Worm (Caenorhabditis elegans) whole organism, L2 larva: ENCODE results near the gene B0272.3.
A peak's percentile ranks its signal among the peaks of the same experiment; 100 is the strongest.

Source experiments
- C34F6.9 ChIP-seq: fragments of 150-350 bp; optimal IDR thresholded peaks from 2 replicates; lab custom pipeline; 2014; ENCODE audit warnings: missing biosample characterization, missing genetic modification characterization
- F13H6.1 ChIP-seq: sonication (generic microtip); optimal IDR thresholded peaks from 2 replicates; lab custom pipeline; 2016; ENCODE audit warnings: missing genetic modification characterization, missing compliant biosample characterization
- R02D3.7 ChIP-seq: fragments of 150-350 bp; optimal IDR thresholded peaks from 2 replicates; lab custom pipeline; 2014; ENCODE audit warnings: missing biosample characterization, missing genetic modification characterization
- Y55F3AM.14 ChIP-seq: fragments of 200-800 bp; sonication (Bioruptor generic); optimal IDR thresholded peaks from 2 replicates; lab custom pipeline; 2018; ENCODE audit warnings: mild to moderate bottlenecking, missing genetic modification characterization, missing compliant biosample characterization
- ZK546.5 ChIP-seq: sonication (generic microtip); optimal IDR thresholded peaks from 2 replicates; lab custom pipeline; 2017; ENCODE audit warnings: missing biosample characterization, missing genetic modification characterization
- alr-1 ChIP-seq: fragments of 150-350 bp; optimal IDR thresholded peaks from 2 replicates; lab custom pipeline; 2014; ENCODE audit warnings: missing biosample characterization, missing genetic modification characterization
- aly-2 ChIP-seq: fragments of 150-350 bp; optimal IDR thresholded peaks from 2 replicates; lab custom pipeline; 2014; ENCODE audit warnings: missing biosample characterization, missing genetic modification characterization
- ama-1 ChIP-seq: fragments of 150-350 bp; optimal IDR thresholded peaks from 2 replicates; lab custom pipeline; 2018; ENCODE audit warnings: inconsistent platforms
- blmp-1 ChIP-seq: sonication (generic microtip); optimal IDR thresholded peaks from 2 replicates; lab custom pipeline; 2017; ENCODE audit warnings: missing genetic modification characterization, mild to moderate bottlenecking, missing compliant biosample characterization, antibody characterized with exemption, moderate library complexity; ENCODE audit not compliant: insufficient read depth
- ceh-16 ChIP-seq: fragments of 150-350 bp; optimal IDR thresholded peaks from 2 replicates; lab custom pipeline; 2014; ENCODE audit warnings: missing biosample characterization, missing genetic modification characterization
- crh-2 ChIP-seq: sonication (generic microtip); optimal IDR thresholded peaks from 2 replicates; lab custom pipeline; 2017; ENCODE audit warnings: missing biosample characterization, missing genetic modification characterization
- dmd-4 ChIP-seq: sonication (generic microtip); optimal IDR thresholded peaks from 2 replicates; lab custom pipeline; 2017; ENCODE audit warnings: missing biosample characterization, missing genetic modification characterization
- egl-27 ChIP-seq: sonication (generic microtip); optimal IDR thresholded peaks from 3 replicates; lab custom pipeline; 2017; ENCODE audit warnings: missing biosample characterization, missing genetic modification reagents, missing genetic modification characterization
- elt-1 ChIP-seq: fragments of 150-350 bp; optimal IDR thresholded peaks from 2 replicates; lab custom pipeline; 2014; ENCODE audit warnings: missing biosample characterization, missing genetic modification characterization
- elt-3 ChIP-seq: sonication (generic microtip); optimal IDR thresholded peaks from 2 replicates; lab custom pipeline; 2017; ENCODE audit warnings: missing biosample characterization, missing genetic modification characterization
- gmeb-1 ChIP-seq: fragments of 150-350 bp; optimal IDR thresholded peaks from 2 replicates; lab custom pipeline; 2014; ENCODE audit warnings: missing biosample characterization, missing genetic modification characterization
- lin-11 ChIP-seq: fragments of 150-350 bp; sonication (generic microtip); optimal IDR thresholded peaks from 2 replicates; lab custom pipeline; 2014; ENCODE audit warnings: missing biosample characterization, missing genetic modification characterization, inconsistent platforms, mixed read lengths
- lin-13 ChIP-seq: fragments of 150-350 bp; optimal IDR thresholded peaks from 2 replicates; lab custom pipeline; 2014; ENCODE audit warnings: missing biosample characterization, missing genetic modification reagents, missing genetic modification characterization
- lin-39 ChIP-seq: fragments of 150-350 bp; optimal IDR thresholded peaks from 2 replicates; lab custom pipeline; 2014; ENCODE audit warnings: missing biosample characterization, missing genetic modification reagents, missing genetic modification characterization
- lsy-2 ChIP-seq, 2 experiments: fragments of 150-350 bp in 1 of 2; sonication (generic microtip) in 1 of 2; optimal IDR thresholded peaks; 2 replicates each; lab custom pipeline; 2014 to 2017; ENCODE audit warnings: missing biosample characterization in 2 of 2, missing genetic modification characterization in 2 of 2
- mab-5 ChIP-seq: fragments of 150-350 bp; optimal IDR thresholded peaks from 2 replicates; lab custom pipeline; 2014; ENCODE audit warnings: missing biosample characterization, missing genetic modification characterization
- mbf-1 ChIP-seq: sonication (generic microtip); optimal IDR thresholded peaks from 2 replicates; lab custom pipeline; 2017; ENCODE audit warnings: missing biosample characterization, missing genetic modification characterization
- mdl-1 ChIP-seq, 2 experiments: fragments of 150-350 bp in 1 of 2; sonication (generic microtip) in 1 of 2; optimal IDR thresholded peaks; 2 replicates each; lab custom pipeline; 2017; ENCODE audit warnings: missing biosample characterization in 2 of 2, missing genetic modification characterization in 2 of 2
- nhr-10 ChIP-seq: sonication (generic microtip); optimal IDR thresholded peaks from 2 replicates; lab custom pipeline; 2017; ENCODE audit warnings: missing biosample characterization, missing genetic modification characterization
- nhr-11 ChIP-seq: fragments of 150-350 bp; optimal IDR thresholded peaks from 2 replicates; lab custom pipeline; 2014; ENCODE audit warnings: missing biosample characterization, missing genetic modification characterization
- nhr-12 ChIP-seq: fragments of 150-350 bp; optimal IDR thresholded peaks from 2 replicates; lab custom pipeline; 2014; ENCODE audit warnings: missing biosample characterization, missing genetic modification characterization
- nhr-129 ChIP-seq: fragments of 150-350 bp; optimal IDR thresholded peaks from 2 replicates; lab custom pipeline; 2014; ENCODE audit warnings: missing biosample characterization, missing genetic modification characterization
- nhr-21 ChIP-seq: fragments of 150-350 bp; optimal IDR thresholded peaks from 2 replicates; lab custom pipeline; 2014; ENCODE audit warnings: missing biosample characterization, missing genetic modification characterization
- nhr-23 ChIP-seq: fragments of 150-350 bp; optimal IDR thresholded peaks from 2 replicates; lab custom pipeline; 2014; ENCODE audit warnings: missing biosample characterization, missing genetic modification reagents, missing genetic modification characterization
- nhr-237 ChIP-seq: fragments of 150-350 bp; optimal IDR thresholded peaks from 2 replicates; lab custom pipeline; 2014; ENCODE audit warnings: missing biosample characterization, missing genetic modification characterization
- nhr-25 ChIP-seq: fragments of 150-350 bp; sonication (generic microtip); optimal IDR thresholded peaks from 3 replicates; lab custom pipeline; 2014; ENCODE audit warnings: missing biosample characterization, missing genetic modification characterization
- nhr-6 ChIP-seq: fragments of 150-350 bp; optimal IDR thresholded peaks from 2 replicates; lab custom pipeline; 2014; ENCODE audit warnings: missing biosample characterization, missing genetic modification characterization
- nhr-77 ChIP-seq: fragments of 150-350 bp; optimal IDR thresholded peaks from 2 replicates; lab custom pipeline; 2014; ENCODE audit warnings: missing biosample characterization, missing genetic modification characterization
- peb-1 ChIP-seq: fragments of 150-350 bp; optimal IDR thresholded peaks from 2 replicates; lab custom pipeline; 2014; ENCODE audit warnings: missing biosample characterization, missing genetic modification characterization
- sem-4 ChIP-seq: fragments of 150-350 bp; optimal IDR thresholded peaks from 2 replicates; lab custom pipeline; 2014; ENCODE audit warnings: missing biosample characterization, missing genetic modification reagents, missing genetic modification characterization
- sma-3 ChIP-seq: sonication (generic microtip); optimal IDR thresholded peaks from 2 replicates; lab custom pipeline; 2016; ENCODE audit warnings: missing genetic modification reagents, missing genetic modification characterization, missing compliant biosample characterization
- snpc-4 ChIP-seq: fragments of 150-350 bp; optimal IDR thresholded peaks from 2 replicates; lab custom pipeline; 2014; ENCODE audit warnings: missing biosample characterization, missing genetic modification characterization
- unc-39 ChIP-seq: fragments of 150-350 bp; optimal IDR thresholded peaks from 2 replicates; lab custom pipeline; 2014; ENCODE audit warnings: missing biosample characterization, missing genetic modification characterization
- unc-55 ChIP-seq: fragments of 150-350 bp; sonication (generic microtip); optimal IDR thresholded peaks from 3 replicates; lab custom pipeline; 2014; ENCODE audit warnings: missing biosample characterization, missing genetic modification reagents, missing genetic modification characterization
- unc-62 ChIP-seq: fragments of 150-350 bp; optimal IDR thresholded peaks from 2 replicates; lab custom pipeline; 2014; ENCODE audit warnings: missing biosample characterization, missing genetic modification reagents, missing genetic modification characterization
- zag-1 ChIP-seq: fragments of 150-350 bp; optimal IDR thresholded peaks from 2 replicates; lab custom pipeline; 2014; ENCODE audit warnings: missing biosample characterization, missing genetic modification characterization
- ztf-1 ChIP-seq: fragments of 200-800 bp; sonication (Bioruptor generic); conservative IDR thresholded peaks from 2 replicates; pipeline ENCODE4 v1.3.6; 2022; ENCODE audit warnings: missing genetic modification characterization, missing compliant biosample characterization
- ztf-11 ChIP-seq: sonication (generic microtip); optimal IDR thresholded peaks from 2 replicates; lab custom pipeline; 2017; ENCODE audit warnings: missing biosample characterization, missing genetic modification characterization
- ztf-4 ChIP-seq: fragments of 150-350 bp; optimal IDR thresholded peaks from 2 replicates; lab custom pipeline; 2014; ENCODE audit warnings: missing biosample characterization, missing genetic modification characterization

The B0272.3 gene

DNA sequence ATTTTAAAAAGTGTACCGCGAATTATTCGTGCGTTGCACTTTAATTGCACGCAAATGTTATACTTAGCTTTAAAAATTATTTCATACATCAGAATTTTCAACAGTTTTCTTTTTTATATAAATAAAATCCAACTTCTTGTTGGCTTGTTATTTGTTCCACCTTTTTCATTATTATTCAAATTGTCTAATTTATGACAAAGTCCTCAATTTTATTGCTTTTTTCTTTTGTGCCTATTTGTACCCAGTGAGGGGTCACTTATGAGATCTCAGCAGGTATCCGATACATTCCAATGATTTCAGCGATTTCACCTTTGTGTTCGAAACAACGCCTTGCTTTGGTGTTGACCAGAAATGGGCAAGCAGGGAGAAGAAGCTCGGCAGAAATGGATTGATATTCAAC lies 33.8 kb upstream of the B0272.3 start, which contains the start of gene fln-2:
Gene fln-2, plus strand, starts transcription at position 301 of the 400 bp plus-strand sequence.
- TF ChIP-seq nhr-21 (tag; lab: Kevin White, UChicago) (no peak), mdl-1 (tag; optimal IDR thresholded peaks at IDR 0.05; lab: Kevin White, UChicago) (no peak), lsy-2 (tag; optimal IDR thresholded peaks at IDR 0.05; lab: Kevin White, UChicago) (no peak), unc-55 (GFP tag; lab: Kevin White, UChicago) (no peak), C34F6.9 (tag; lab: Kevin White, UChicago) (no peak), nhr-12 (tag; lab: Kevin White, UChicago) (no peak), mbf-1 (tag; lab: Kevin White, UChicago) (no peak), nhr-23 (no peak)

DNA sequence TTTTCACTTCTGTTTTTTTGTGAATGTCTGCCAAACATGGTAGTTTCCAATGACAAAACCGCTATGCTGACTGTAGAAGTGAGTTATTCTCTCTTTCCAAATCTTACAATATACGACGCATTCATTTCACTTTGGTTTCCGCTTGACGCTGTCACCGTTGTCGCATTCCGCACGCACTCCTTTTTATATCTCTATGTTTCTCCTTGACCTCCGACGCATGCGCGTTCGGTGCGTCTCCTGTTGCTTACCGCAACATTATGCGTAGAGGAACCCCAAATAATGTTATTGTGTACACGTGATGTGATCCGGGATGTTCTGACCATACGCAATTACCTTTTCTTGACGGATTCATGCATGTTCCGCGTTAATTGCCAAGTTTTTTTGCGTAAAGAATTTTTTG lies 29.3 kb upstream of the B0272.3 start:
- TF ChIP-seq lin-13 (GFP tag; lab: Kevin White, UChicago) (no peak), mbf-1 (tag; lab: Kevin White, UChicago) (no peak), Y55F3AM.14 (no peak), R02D3.7 (tag; lab: Kevin White, UChicago) (no peak), gmeb-1 (tag; lab: Kevin White, UChicago) (no peak), nhr-6 (no peak), blmp-1 (peak; percentile 38), ceh-16 (tag; lab: Kevin White, UChicago) (no peak), elt-1 (no peak), sma-3 (GFP tag; lab: Kevin White, UChicago) (peak; percentile 19), mdl-1 (tag; optimal IDR thresholded peaks at IDR 0.05; lab: Kevin White, UChicago) (peak in 1 of 2 experiments; percentile 0), nhr-21 (tag; lab: Kevin White, UChicago) (peak; percentile 66), snpc-4 (tag; lab: Kevin White, UChicago) (no peak), nhr-25 (peak; percentile 38)

DNA sequence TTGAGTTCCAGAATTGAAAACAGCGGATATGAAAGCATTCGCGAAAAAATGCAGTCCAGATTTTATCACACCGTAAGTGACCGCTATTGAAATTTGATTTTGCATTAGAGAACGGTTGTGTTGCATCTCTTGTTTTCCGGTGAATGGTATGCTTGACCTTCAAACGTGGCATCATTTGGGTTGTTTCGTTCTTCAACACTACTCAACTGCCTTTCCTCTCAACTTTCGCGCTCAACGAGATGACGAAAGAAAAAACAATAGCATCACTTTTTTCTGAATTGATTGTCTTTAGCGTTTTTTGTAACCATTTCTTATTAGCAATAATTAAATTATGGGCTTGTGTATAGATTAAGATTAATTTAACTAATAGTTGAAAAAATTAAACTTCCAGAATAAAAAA lies 28.8 kb upstream of the B0272.3 start:
- TF ChIP-seq crh-2 (tag; lab: Kevin White, UChicago) (peak; percentile 39), nhr-12 (tag; lab: Kevin White, UChicago) (no peak)

DNA sequence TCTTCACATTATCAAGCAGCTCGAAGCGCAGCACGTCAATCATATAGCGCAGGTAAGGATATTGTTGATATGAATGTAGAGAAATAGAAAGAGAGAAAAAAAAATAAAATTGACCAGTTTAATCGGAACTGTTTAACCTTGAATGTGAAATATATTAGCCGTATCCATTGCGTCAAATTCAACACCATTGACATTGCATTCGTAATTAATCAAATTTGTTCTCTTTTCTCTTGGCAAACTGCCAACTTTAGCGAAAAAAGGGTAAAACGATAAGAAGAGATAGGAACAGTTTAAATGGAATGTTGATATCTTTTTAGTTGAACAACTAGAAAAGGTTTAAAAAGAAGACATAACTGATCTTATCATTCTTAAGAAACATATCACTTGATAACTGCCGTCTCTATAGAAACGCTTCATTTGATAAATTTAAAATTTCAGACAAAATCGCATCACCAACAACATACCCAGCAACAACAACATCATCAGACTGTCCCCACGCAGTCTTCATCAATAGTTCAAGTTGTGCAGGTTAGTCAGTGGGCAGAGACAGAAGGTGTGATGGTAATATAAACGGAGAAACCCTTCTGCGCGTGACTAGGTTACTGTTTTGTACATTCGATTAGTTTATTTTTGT lies 27.5 kb upstream of the B0272.3 start:
- TF ChIP-seq nhr-129 (tag; lab: Kevin White, UChicago) = peak; percentile 22
- no peak for TF ChIP-seq nhr-11 (tag; lab: Kevin White, UChicago)
- TF ChIP-seq F13H6.1 (tag; lab: Kevin White, UChicago) = peak; percentile 22
- TF ChIP-seq ztf-1 (GFP tag; lab: Robert Waterston, UW) = no peak
- TF ChIP-seq egl-27 (tag; lab: Kevin White, UChicago) = peak; percentile 66
- peak; percentile 38 for TF ChIP-seq nhr-6
- TF ChIP-seq nhr-237 = no peak
- TF ChIP-seq C34F6.9 (tag; lab: Kevin White, UChicago) = peak; percentile 21
- TF ChIP-seq lin-11 = no peak
- no peak for TF ChIP-seq sem-4 (tag; lab: Kevin White, UChicago)
- TF ChIP-seq peb-1 (tag; lab: Kevin White, UChicago) = no peak
- TF ChIP-seq ceh-16 (tag; lab: Kevin White, UChicago) = peak; percentile 26
- TF ChIP-seq nhr-23 = no peak
- no peak for TF ChIP-seq ztf-4 (tag; lab: Kevin White, UChicago)
- no peak for TF ChIP-seq ztf-11 (tag; lab: Kevin White, UChicago)
- no peak for TF ChIP-seq dmd-4 (tag; lab: Kevin White, UChicago)
- TF ChIP-seq unc-62 (GFP tag; lab: Kevin White, UChicago) = no peak
- peak; percentile 88 for TF ChIP-seq nhr-25
- TF ChIP-seq ZK546.5 = no peak
- no peak for TF ChIP-seq elt-1
- no peak for TF ChIP-seq nhr-10 (tag; lab: Kevin White, UChicago)
- TF ChIP-seq nhr-21 (tag; lab: Kevin White, UChicago) = peak; percentile 79
- no peak for TF ChIP-seq ama-1 (lab: Kevin White, UChicago)
- peak; percentile 71 for TF ChIP-seq blmp-1
- TF ChIP-seq nhr-77 (tag; lab: Kevin White, UChicago) = no peak
- TF ChIP-seq mbf-1 (tag; lab: Kevin White, UChicago) = no peak
- no peak for TF ChIP-seq zag-1 (tag; lab: Kevin White, UChicago)
- TF ChIP-seq alr-1 (tag; lab: Kevin White, UChicago) = no peak
- TF ChIP-seq mab-5 (tag; lab: Kevin White, UChicago) = no peak
- no peak for TF ChIP-seq lin-39 (tag; lab: Kevin White, UChicago)
- no peak for TF ChIP-seq nhr-12 (tag; lab: Kevin White, UChicago)
- no peak for TF ChIP-seq gmeb-1 (tag; lab: Kevin White, UChicago)
- TF ChIP-seq unc-55 (GFP tag; lab: Kevin White, UChicago) = no peak
- no peak for TF ChIP-seq aly-2 (tag; lab: Kevin White, UChicago)
- no peak for TF ChIP-seq unc-39 (tag; lab: Kevin White, UChicago)
- no peak for TF ChIP-seq lin-13 (GFP tag; lab: Kevin White, UChicago)
- TF ChIP-seq Y55F3AM.14 = no peak
- no peak for TF ChIP-seq elt-3 (tag; lab: Kevin White, UChicago)
- peak; percentile 63 for TF ChIP-seq crh-2 (tag; lab: Kevin White, UChicago)
- peak; percentile 82 for TF ChIP-seq sma-3 (GFP tag; lab: Kevin White, UChicago)
- TF ChIP-seq lsy-2 (tag; optimal IDR thresholded peaks at IDR 0.05; lab: Kevin White, UChicago) = peak in 1 of 2 experiments; percentile 26
- no peak for TF ChIP-seq mdl-1 (tag; optimal IDR thresholded peaks at IDR 0.05; lab: Kevin White, UChicago)
